Worm (Caenorhabditis elegans) whole organism, dauer: Measurements from ENCODE around the gene vps-29.

Source experiments
- unc-62 ChIP-seq: sonication (generic microtip); optimal IDR thresholded peaks from 2 replicates; lab custom pipeline; 2017; ENCODE audit warnings: missing biosample characterization, missing genetic modification reagents, missing genetic modification characterization

vps-29 gene

ce11 chrIII:10120076-10120831 is 7.4 kb upstream of the vps-29 start, which contains the start of the genes gtf-2H3 and ham-3:
TSS of gene gtf-2H3 (minus strand) at chrIII:10120148.
TSS of gene ham-3 (plus strand) at chrIII:10120781.
- no peak for TF ChIP-seq unc-62 (GFP tag; lab: Kevin White, UChicago)

- TF ChIP-seq unc-62 (GFP tag; lab: Kevin White, UChicago) = no peak
Measured at ce11 chrIII:10118818-10119217, 6.0 kb upstream of the vps-29 start, which contains the start of gene ZK1128.3. TSS of gene ZK1128.3 (minus strand) at chrIII:10118918.

ce11 chrIII:10114662-10115061 is 1.8 kb upstream of the vps-29 start, which contains the start of the genes ZK1128.1 and mett-10:
TSS of gene ZK1128.1 (minus strand) at chrIII:10114760.
TSS of gene mett-10 (plus strand) at chrIII:10115036.
- TF ChIP-seq unc-62 (GFP tag; lab: Kevin White, UChicago) = no peak

ce11 chrIII:10108995-10109394 is 3.9 kb downstream of the vps-29 start, which contains the start of gene T16H12.9:
TSS of gene T16H12.9 (plus strand) at chrIII:10109295.
- no peak for TF ChIP-seq unc-62 (GFP tag; lab: Kevin White, UChicago)

ce11 chrIII:10106390-10106789 is 6.5 kb downstream of the vps-29 start, which contains the start of gene srt-55:
TSS of gene srt-55 (minus strand) at chrIII:10106490.
- TF ChIP-seq unc-62 (GFP tag; lab: Kevin White, UChicago) = no peak

ce11 chrIII:10101352-10101751 is 11.5 kb downstream of the vps-29 start, which contains the start of gene kel-10:
TSS of gene kel-10 (minus strand) at chrIII:10101452.
- no peak for TF ChIP-seq unc-62 (GFP tag; lab: Kevin White, UChicago)

ce11 chrIII:10097981-10098380 is 14.9 kb downstream of the vps-29 start, which contains the start of gene spop-1:
TSS of gene spop-1 (minus strand) at chrIII:10098081.
- TF ChIP-seq unc-62 (GFP tag; lab: Kevin White, UChicago) = no peak

- no peak for TF ChIP-seq unc-62 (GFP tag; lab: Kevin White, UChicago)
Measured at ce11 chrIII:10096525-10096972, 16.3 kb downstream of the vps-29 start.

ce11 chrIII:10095377-10095776 is 17.5 kb downstream of the vps-29 start:
- TF ChIP-seq unc-62 (GFP tag; lab: Kevin White, UChicago) = no peak

ce11 chrIII:10094538-10094937 is 18.3 kb downstream of the vps-29 start:
- no peak for TF ChIP-seq unc-62 (GFP tag; lab: Kevin White, UChicago)

- no peak for TF ChIP-seq unc-62 (GFP tag; lab: Kevin White, UChicago)
Measured at ce11 chrIII:10093093-10093492, 19.8 kb downstream of the vps-29 start.

- no peak for TF ChIP-seq unc-62 (GFP tag; lab: Kevin White, UChicago)
Measured at ce11 chrIII:10090685-10091084, 22.2 kb downstream of the vps-29 start, which contains the start of gene gtf-2H2C. TSS of gene gtf-2H2C (minus strand) at chrIII:10090785.

- TF ChIP-seq unc-62 (GFP tag; lab: Kevin White, UChicago) = no peak
Measured at ce11 chrIII:10088508-10088981, 24.3 kb downstream of the vps-29 start, which contains the start of gene hal-2. TSS of gene hal-2 (minus strand) at chrIII:10088931.

- TF ChIP-seq unc-62 (GFP tag; lab: Kevin White, UChicago) = no peak
Measured at ce11 chrIII:10085983-10086382, 26.9 kb downstream of the vps-29 start, which contains the start of gene T16H12.2. TSS of gene T16H12.2 (plus strand) at chrIII:10086283.

ce11 chrIII:10085574-10085973 is 27.3 kb downstream of the vps-29 start:
- TF ChIP-seq unc-62 (GFP tag; lab: Kevin White, UChicago) = no peak

ce11 chrIII:10085103-10085502 is 27.8 kb downstream of the vps-29 start, which contains the start of gene T16H12.13:
TSS of gene T16H12.13 (plus strand) at chrIII:10085403.
- no peak for TF ChIP-seq unc-62 (GFP tag; lab: Kevin White, UChicago)
